Fruit fly (Drosophila melanogaster) whole organism, adult: ENCODE measurements around the gene CG5011.

Experiments used
- CG1620 ChIP-seq: fragments of 200-800 bp; sonication (Bioruptor generic); optimal IDR thresholded peaks from 2 replicates; lab custom pipeline; 2016; ENCODE audit warnings: missing biosample characterization, missing genetic modification characterization
- Clk ChIP-seq: fragments of 200-800 bp; sonication (Bioruptor generic); optimal IDR thresholded peaks from 2 replicates; lab custom pipeline; 2017; ENCODE audit warnings: missing biosample characterization, missing genetic modification characterization
- Mnt ChIP-seq: fragments of 200-800 bp; sonication (Bioruptor generic); optimal IDR thresholded peaks from 2 replicates; lab custom pipeline; 2016; ENCODE audit warnings: missing biosample characterization, mild to moderate bottlenecking, missing genetic modification characterization
- bab1 ChIP-seq: fragments of 200-800 bp; sonication (Bioruptor generic); optimal IDR thresholded peaks from 3 replicates; lab custom pipeline; 2019; ENCODE audit warnings: missing biosample characterization, mild to moderate bottlenecking, missing genetic modification characterization, moderate library complexity
- cnc ChIP-seq, 2 experiments: fragments of >200 bp; optimal IDR thresholded peaks; 2 replicates each; lab custom pipeline; 2017

DNA sequence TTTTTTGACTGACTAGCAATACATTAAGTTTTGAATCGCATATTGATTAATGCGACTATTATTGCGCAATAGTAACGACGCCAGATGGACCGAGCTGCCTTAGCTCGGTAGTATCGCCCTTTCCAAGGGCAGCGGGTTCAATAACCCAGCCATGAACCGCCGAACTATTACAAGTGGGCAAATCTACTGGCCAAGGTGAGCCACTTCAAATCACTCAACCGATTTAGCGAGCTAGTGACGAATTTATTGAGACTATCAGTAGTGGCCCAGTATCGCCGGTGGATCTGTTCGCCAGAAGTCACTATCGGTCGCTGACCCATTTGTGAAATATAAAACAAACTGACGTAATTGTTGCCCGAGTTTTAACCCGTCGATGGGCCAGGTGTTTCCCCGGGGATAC lies 18.0 kb downstream of the CG5011 start:
- no peak for TF ChIP-seq Mnt (GFP tag; lab: Kevin White, UChicago)
- TF ChIP-seq CG1620: no peak
- no peak for TF ChIP-seq Clk (GFP tag; lab: Kevin White, UChicago)
- TF ChIP-seq bab1 (GFP tag; lab: Kevin White, UChicago): no peak
- TF ChIP-seq cnc (optimal IDR thresholded peaks at IDR 0.05; lab: Kevin White, UChicago): no peak
